Worm (Caenorhabditis elegans) whole organism, L1 larva: ENCODE measurements around the gene mpz-6.

Source experiments
- C04F5.9 ChIP-seq: sonication (generic microtip); optimal IDR thresholded peaks from 2 replicates; lab custom pipeline; 2016; ENCODE audit warnings: missing genetic modification characterization, missing compliant biosample characterization
- C34B4.2 ChIP-seq: sonication (generic microtip); optimal IDR thresholded peaks from 2 replicates; lab custom pipeline; 2017; ENCODE audit warnings: mild to moderate bottlenecking, missing genetic modification characterization, missing compliant biosample characterization
- Y116A8C.19 ChIP-seq: sonication (generic microtip); optimal IDR thresholded peaks from 2 replicates; lab custom pipeline; 2016; ENCODE audit warnings: missing compliant biosample characterization, missing genetic modification characterization, borderline replicate concordance
- aly-2 ChIP-seq: fragments of 150-350 bp; optimal IDR thresholded peaks from 2 replicates; lab custom pipeline; 2014; ENCODE audit warnings: missing biosample characterization, missing genetic modification characterization
- ama-1 ChIP-seq: fragments of 150-350 bp; optimal IDR thresholded peaks from 2 replicates; lab custom pipeline; 2014
- ceh-8 ChIP-seq: fragments of 200-800 bp; sonication (Bioruptor generic); optimal IDR thresholded peaks from 2 replicates; lab custom pipeline; 2018; ENCODE audit warnings: mild to moderate bottlenecking, missing genetic modification characterization, moderate library complexity, missing compliant biosample characterization
- ceh-88 ChIP-seq: fragments of 200-800 bp; sonication (Bioruptor generic); IDR thresholded peaks from 2 replicates; pipeline ENCODE4 v1.3.6; 2022; ENCODE audit warnings: missing genetic modification characterization, missing compliant biosample characterization
- ceh-90 ChIP-seq: sonication (generic microtip); optimal IDR thresholded peaks from 2 replicates; lab custom pipeline; 2016; ENCODE audit warnings: missing genetic modification characterization, missing compliant biosample characterization
- ces-1 ChIP-seq: fragments of 150-350 bp; optimal IDR thresholded peaks from 2 replicates; lab custom pipeline; 2014; ENCODE audit warnings: missing biosample characterization, missing genetic modification reagents, missing genetic modification characterization
- dpl-1 ChIP-seq, 3 experiments: fragments of 150-350 bp in 2 of 3; sonication (generic microtip) in 1 of 3; optimal IDR thresholded peaks; 2 replicates each; lab custom pipeline; 2014 to 2017; ENCODE audit warnings: missing biosample characterization in 3 of 3, missing genetic modification characterization in 3 of 3, missing genetic modification reagents in 3 of 3
- efl-1 ChIP-seq, 4 experiments: fragments of 150-350 bp; optimal IDR thresholded peaks in 3 of 4; peaks in 1 of 4; 1 replicate in 1 of 4; 2 replicates in 3 of 4; lab custom pipeline; 2014; ENCODE audit warnings: missing biosample characterization in 2 of 4, missing genetic modification characterization in 2 of 4, missing genetic modification reagents in 2 of 4
- efl-3 ChIP-seq: fragments of 200-800 bp; sonication (Bioruptor generic); optimal IDR thresholded peaks from 2 replicates; lab custom pipeline; 2018; ENCODE audit warnings: mild to moderate bottlenecking, missing genetic modification characterization, missing compliant biosample characterization
- elt-3 ChIP-seq, 6 experiments: fragments of 150-350 bp in 1 of 6; sonication (generic microtip); optimal IDR thresholded peaks; 2 replicates each; lab custom pipeline; 2017 to 2018; ENCODE audit warnings: missing biosample characterization in 6 of 6, missing genetic modification characterization in 6 of 6, inconsistent platforms in 1 of 6
- fkh-4 ChIP-seq: sonication (generic microtip); optimal IDR thresholded peaks from 2 replicates; lab custom pipeline; 2016; ENCODE audit warnings: missing compliant biosample characterization, missing genetic modification characterization, borderline replicate concordance
- fkh-8 ChIP-seq: sonication (generic microtip); optimal IDR thresholded peaks from 2 replicates; lab custom pipeline; 2016; ENCODE audit warnings: mild to moderate bottlenecking, missing genetic modification characterization, missing compliant biosample characterization
- jun-1 ChIP-seq: fragments of 150-350 bp; optimal IDR thresholded peaks from 2 replicates; lab custom pipeline; 2014; ENCODE audit warnings: missing biosample characterization, missing genetic modification reagents, missing genetic modification characterization
- lin-14 ChIP-seq: fragments of 200-800 bp; sonication (Bioruptor generic); optimal IDR thresholded peaks from 2 replicates; lab custom pipeline; 2018; ENCODE audit warnings: mild to moderate bottlenecking, missing genetic modification characterization, moderate library complexity, missing compliant biosample characterization
- lin-35 ChIP-seq, 2 experiments: fragments of 150-350 bp; optimal IDR thresholded peaks; 2 replicates each; lab custom pipeline; 2014; ENCODE audit warnings: missing biosample characterization in 2 of 2, missing genetic modification characterization in 2 of 2, missing genetic modification reagents in 2 of 2
- lir-3 ChIP-seq: sonication (generic microtip); optimal IDR thresholded peaks from 2 replicates; lab custom pipeline; 2016; ENCODE audit warnings: mild to moderate bottlenecking, missing genetic modification characterization, moderate library complexity, missing compliant biosample characterization; ENCODE audit not compliant: poor library complexity
- lsy-2 ChIP-seq, 2 experiments: fragments of 150-350 bp; optimal IDR thresholded peaks; 2 replicates each; lab custom pipeline; 2014; ENCODE audit warnings: missing biosample characterization in 2 of 2, missing genetic modification characterization in 2 of 2
- mab-9 ChIP-seq: fragments of 200-800 bp; sonication (Bioruptor generic); IDR thresholded peaks from 2 replicates; pipeline ENCODE4 v1.3.6; 2022; ENCODE audit warnings: missing genetic modification reagents, missing genetic modification characterization, missing compliant biosample characterization
- mdl-1 ChIP-seq, 2 experiments: fragments of 150-350 bp; optimal IDR thresholded peaks; 2 replicates each; lab custom pipeline; 2014 to 2017; ENCODE audit warnings: missing biosample characterization in 2 of 2, missing genetic modification characterization in 2 of 2, inconsistent platforms in 1 of 2
- mep-1 ChIP-seq: fragments of 150-350 bp; optimal IDR thresholded peaks from 2 replicates; lab custom pipeline; 2014; ENCODE audit warnings: missing biosample characterization, missing genetic modification characterization
- nhr-11 ChIP-seq: fragments of 150-350 bp; optimal IDR thresholded peaks from 2 replicates; lab custom pipeline; 2014; ENCODE audit warnings: missing biosample characterization, missing genetic modification characterization
- nhr-20 ChIP-seq: sonication (generic microtip); optimal IDR thresholded peaks from 2 replicates; lab custom pipeline; 2016; ENCODE audit warnings: mild to moderate bottlenecking, missing genetic modification characterization, missing compliant biosample characterization
- nhr-237 ChIP-seq: fragments of 150-350 bp; optimal IDR thresholded peaks from 2 replicates; lab custom pipeline; 2014; ENCODE audit warnings: missing biosample characterization, missing genetic modification characterization
- nhr-28 ChIP-seq: fragments of 150-350 bp; optimal IDR thresholded peaks from 2 replicates; lab custom pipeline; 2014; ENCODE audit warnings: missing biosample characterization, missing genetic modification characterization
- nhr-85 ChIP-seq: sonication (generic microtip); peaks from one replicate; lab custom pipeline; 2016; ENCODE audit warnings: missing genetic modification characterization, inconsistent platforms, missing compliant biosample characterization
- nhr-90 ChIP-seq: sonication (generic microtip); optimal IDR thresholded peaks from 2 replicates; lab custom pipeline; 2016; ENCODE audit warnings: mild to moderate bottlenecking, missing genetic modification characterization, missing compliant biosample characterization; ENCODE audit not compliant: poor library complexity
- snu-23 ChIP-seq: sonication (generic microtip); optimal IDR thresholded peaks from 2 replicates; lab custom pipeline; 2016; ENCODE audit warnings: missing genetic modification characterization, missing compliant biosample characterization
- sup-37 ChIP-seq: fragments of 200-800 bp; sonication (Bioruptor generic); optimal IDR thresholded peaks from 2 replicates; lab custom pipeline; 2018; ENCODE audit warnings: mild to moderate bottlenecking, missing genetic modification characterization, missing compliant biosample characterization
- tbx-2 ChIP-seq: sonication (generic microtip); optimal IDR thresholded peaks from 2 replicates; lab custom pipeline; 2016; ENCODE audit warnings: missing genetic modification characterization, missing compliant biosample characterization
- unc-86 ChIP-seq: sonication (generic microtip); optimal IDR thresholded peaks from 2 replicates; lab custom pipeline; 2016; ENCODE audit warnings: missing genetic modification characterization, missing compliant biosample characterization
- unc-98 ChIP-seq: fragments of 200-800 bp; sonication (Bioruptor generic); IDR thresholded peaks from 2 replicates; pipeline ENCODE4 v1.3.6; 2022; ENCODE audit warnings: missing genetic modification characterization, missing compliant biosample characterization
- vab-15 ChIP-seq: sonication (generic microtip); optimal IDR thresholded peaks from 2 replicates; lab custom pipeline; 2017; ENCODE audit warnings: missing genotype, mild to moderate bottlenecking, missing genetic modification characterization, missing compliant biosample characterization
- xbp-1 ChIP-seq: sonication (generic microtip); optimal IDR thresholded peaks from 2 replicates; lab custom pipeline; 2016; ENCODE audit warnings: missing genetic modification characterization, missing compliant biosample characterization
- zag-1 ChIP-seq: fragments of 150-350 bp; optimal IDR thresholded peaks from 2 replicates; lab custom pipeline; 2014; ENCODE audit warnings: missing biosample characterization, missing genetic modification characterization

Gene mpz-6

ce11 chrII:9372393-9372792 lies 34.5 kb downstream of the mpz-6 start, which contains the start of gene C06C3.3:
TSS of gene C06C3.3 (minus strand) at chrII:9372493.
- TF ChIP-seq unc-86 (tag; lab: Kevin White, UChicago) = no peak
- TF ChIP-seq C34B4.2 (tag; lab: Kevin White, UChicago) = no peak
- TF ChIP-seq nhr-20 (tag; lab: Kevin White, UChicago) = no peak
- no peak for TF ChIP-seq mdl-1 (tag; optimal IDR thresholded peaks at IDR 0.05; lab: Kevin White, UChicago)

DNA sequence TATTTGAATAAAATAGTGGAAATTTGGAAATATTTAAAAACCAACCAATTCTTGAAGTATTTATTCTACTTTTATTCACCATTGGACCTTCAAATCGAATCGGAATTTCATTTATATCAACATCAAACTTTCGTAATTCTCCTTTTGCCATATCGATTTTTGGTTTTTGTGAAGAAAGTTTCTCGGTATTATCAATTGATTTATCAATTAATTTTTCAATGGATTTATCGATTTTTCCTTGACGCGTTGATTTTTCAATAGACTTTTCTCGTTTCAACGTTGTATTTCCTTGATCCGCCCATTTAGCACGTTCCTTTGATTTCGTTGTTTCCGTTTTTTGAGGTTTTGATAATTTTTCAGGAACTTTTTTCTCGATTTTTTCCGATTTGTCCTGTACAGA lies 37.5 kb downstream of the mpz-6 start:
- TF ChIP-seq fkh-4 (tag; lab: Kevin White, UChicago) (no peak), ceh-8 (no peak), nhr-28 (tag; lab: Kevin White, UChicago) (no peak), lin-14 (no peak), lin-35 (GFP tag; optimal IDR thresholded peaks at IDR 0.05; lab: Kevin White, UChicago) (no peak), tbx-2 (tag; lab: Kevin White, UChicago) (no peak), nhr-237 (tag; lab: Kevin White, UChicago) (no peak), sup-37 (GFP tag; lab: Kevin White, UChicago) (no peak), C04F5.9 (no peak), dpl-1 (GFP tag; optimal IDR thresholded peaks at IDR 0.05; lab: Kevin White, UChicago) (no peak), mdl-1 (tag; optimal IDR thresholded peaks at IDR 0.05; lab: Kevin White, UChicago) (no peak), ceh-88 (no peak), ces-1 (GFP tag; lab: Kevin White, UChicago) (no peak)

- TF ChIP-seq mdl-1 (tag; optimal IDR thresholded peaks at IDR 0.05; lab: Kevin White, UChicago) (no peak), lin-14 (no peak), zag-1 (tag; lab: Kevin White, UChicago) (no peak), vab-15 (tag; lab: Kevin White, UChicago) (no peak), unc-86 (tag; lab: Kevin White, UChicago) (no peak), efl-1 (optimal IDR thresholded peaks at IDR 0.05; lab: Kevin White, UChicago) (no peak), efl-1 (GFP tag; optimal IDR thresholded peaks at IDR 0.05 in 1 of 2; lab: Kevin White, UChicago) (peak in 1 of 2 experiments; percentile 75), fkh-4 (tag; lab: Kevin White, UChicago) (no peak), ama-1 (no peak)
- TF ChIP-seq, all 84 proteins: peak for 1
These were observed 44.7 kb downstream of the mpz-6 start for ce11 chrII:9362249-9362648.

DNA sequence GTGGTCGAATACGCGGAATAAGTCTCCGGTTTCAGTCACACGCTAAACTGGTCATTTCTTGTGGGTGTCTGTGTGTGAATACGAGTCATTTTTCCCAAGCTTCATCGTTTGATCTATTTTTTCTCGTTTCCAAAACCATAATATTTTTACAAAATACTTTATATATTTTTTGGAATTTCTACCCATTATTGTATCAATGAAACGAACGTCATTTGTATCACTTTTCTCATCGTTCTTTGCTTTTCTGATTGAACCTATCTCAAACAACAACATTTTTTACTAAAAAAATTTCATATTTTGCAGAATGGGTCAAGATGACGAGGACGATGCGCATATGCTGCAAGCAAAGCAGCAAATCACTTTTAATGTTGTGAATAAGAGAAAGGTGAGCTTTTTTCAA lies 48.7 kb downstream of the mpz-6 start, which contains the start of gene mel-11:
TSS of gene mel-11 (plus strand) at position 301 of the 400 bp plus-strand sequence.
- TF ChIP-seq ceh-90 (no peak), mep-1 (tag; lab: Kevin White, UChicago) (no peak), fkh-8 (tag; lab: Kevin White, UChicago) (no peak), xbp-1 (no peak), jun-1 (no peak), nhr-85 (tag; lab: Kevin White, UChicago) (no peak), mab-9 (GFP tag; lab: Robert Waterston, UW) (no peak), aly-2 (no peak), snu-23 (GFP tag; lab: Kevin White, UChicago) (no peak), lir-3 (tag; lab: Kevin White, UChicago) (no peak), nhr-20 (tag; lab: Kevin White, UChicago) (no peak), nhr-90 (tag; lab: Kevin White, UChicago) (no peak), nhr-11 (no peak), Y116A8C.19 (tag; lab: Kevin White, UChicago) (no peak), C04F5.9 (no peak), elt-3 (tag; optimal IDR thresholded peaks at IDR 0.05; lab: Kevin White, UChicago) (no peak), lsy-2 (tag; optimal IDR thresholded peaks at IDR 0.05; lab: Kevin White, UChicago) (no peak), unc-98 (no peak), efl-3 (GFP tag; lab: Kevin White, UChicago) (no peak), mdl-1 (tag; optimal IDR thresholded peaks at IDR 0.05; lab: Kevin White, UChicago) (no peak)
- TF ChIP-seq, all 84 proteins: peak for 0
